Fruit fly (Drosophila melanogaster): ENCODE measurements around the gene CG11134.

Gene CG11134

DNA sequence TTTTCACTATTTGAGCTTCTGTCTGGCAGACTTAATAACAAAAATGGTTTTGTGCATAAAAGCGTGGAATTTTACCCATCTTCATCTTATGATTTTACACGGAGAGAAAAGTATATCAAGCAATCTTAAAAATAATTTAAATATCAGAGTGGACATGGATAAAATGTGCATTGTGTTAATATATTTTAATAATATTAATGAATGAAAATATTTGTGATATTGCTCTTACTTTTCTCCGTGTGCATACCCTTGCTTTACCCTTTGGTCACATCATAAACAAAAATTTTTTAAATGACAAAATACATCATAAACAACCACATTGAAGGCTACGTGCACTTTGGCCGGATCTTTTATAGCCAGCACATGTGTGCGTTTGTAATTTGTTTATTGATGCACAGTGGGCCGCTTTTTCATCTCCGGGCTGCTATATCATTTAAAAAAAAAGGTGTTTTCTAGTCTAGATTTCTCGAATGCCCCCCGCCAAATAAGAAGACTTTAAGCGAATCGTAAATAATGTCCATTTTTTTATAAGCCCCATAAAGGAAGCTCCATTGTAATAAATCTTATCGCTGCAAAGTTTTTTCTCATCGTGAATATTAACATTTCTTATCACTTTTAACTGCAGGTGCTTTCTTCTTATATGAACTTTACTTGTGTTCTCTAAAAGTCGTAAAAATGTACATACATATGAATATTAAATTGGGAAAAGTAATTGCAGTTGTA is 26.8 kb downstream of the CG11134 start (continued):
- 0 out of 3 replicates have a peak, but pooled peaks have one; percentile 40 for TF ChIP-seq so (GFP tag; IDR thresholded peaks at IDR 0.05)
- no peak for TF ChIP-seq CG4730 (GFP tag; IDR thresholded peaks at IDR 0.05)
- TF ChIP-seq dpn (GFP tag; optimal IDR thresholded peaks at IDR 0.05): peak in 1 of 2 experiments; percentile 55
- TF ChIP-seq zf30C (GFP tag; optimal IDR thresholded peaks at IDR 0.05): no peak
- peak; percentile 9 for TF ChIP-seq CG8281 (tag; optimal IDR thresholded peaks at IDR 0.05)
- TF ChIP-seq salm (tag; optimal IDR thresholded peaks at IDR 0.05): peak; percentile 27
- peak; percentile 42 for TF ChIP-seq CG17829 (tag; optimal IDR thresholded peaks at IDR 0.05)
- no peak for TF ChIP-seq sim (GFP tag; IDR thresholded peaks at IDR 0.05)
- TF ChIP-seq CG10147 (GFP tag; optimal IDR thresholded peaks at IDR 0.05): no peak
- TF ChIP-seq Hr3 (GFP tag; optimal IDR thresholded peaks at IDR 0.05): no peak
- peak; percentile 50 for TF ChIP-seq fd96Cb (tag; optimal IDR thresholded peaks at IDR 0.05)
- no peak for TF ChIP-seq CG6854 (GFP tag; optimal IDR thresholded peaks at IDR 0.05)
- TF ChIP-seq phol (tag; optimal IDR thresholded peaks at IDR 0.05): peak; percentile 59
- peak; percentile 40 for TF ChIP-seq BtbVII (GFP tag; optimal IDR thresholded peaks at IDR 0.05)
- TF ChIP-seq CG7556 (GFP tag; optimal IDR thresholded peaks at IDR 0.05): peak; percentile 29
- peak; percentile 38 for TF ChIP-seq CG12659 (GFP tag; optimal IDR thresholded peaks at IDR 0.05)
- TF ChIP-seq CG6683 (GFP tag; optimal IDR thresholded peaks at IDR 0.05): peak; percentile 9
- TF ChIP-seq CG3281 (GFP tag; optimal IDR thresholded peaks at IDR 0.05): peak; percentile 40
- peak; percentile 41; the same call in 1 of the 2 replicates for TF ChIP-seq esg (GFP tag; conservative IDR thresholded peaks at IDR 0.05)
- TF ChIP-seq br (optimal IDR thresholded peaks at IDR 0.05): no peak
- TF ChIP-seq lov (optimal IDR thresholded peaks at IDR 0.05): no peak
- TF ChIP-seq lov (GFP tag; IDR thresholded peaks at IDR 0.05): 0 out of 3 replicates have a peak, but pooled peaks have one; percentile 6
- peak; percentile 39; the same call in 1 of the 3 replicates for TF ChIP-seq CG2199 (GFP tag; IDR thresholded peaks at IDR 0.05)
- TF ChIP-seq CG6813 (GFP tag; optimal IDR thresholded peaks at IDR 0.05): no peak
- TF ChIP-seq Trl (optimal IDR thresholded peaks at IDR 0.05): no peak
- TF ChIP-seq Trl (GFP tag; optimal IDR thresholded peaks at IDR 0.05): peak; percentile 5
- 0 out of 3 replicates have a peak, but pooled peaks have one; percentile 15 for TF ChIP-seq Dbx (GFP tag; IDR thresholded peaks at IDR 0.05)
- peak; percentile 40 for TF ChIP-seq CG32772 (GFP tag; IDR thresholded peaks at IDR 0.05)
- TF ChIP-seq Ptx1 (GFP tag; IDR thresholded peaks at IDR 0.05): peak; percentile 67
- peak; percentile 34 for TF ChIP-seq CG14710 (tag; optimal IDR thresholded peaks at IDR 0.05)
- TF ChIP-seq sisA (GFP tag; IDR thresholded peaks at IDR 0.05): peak; percentile 52
- no peak for TF ChIP-seq CG6254 (GFP tag; optimal IDR thresholded peaks at IDR 0.05)
- 0 out of 2 replicates have a peak, but pooled peaks have one; percentile 62 for TF ChIP-seq sob (GFP tag; IDR thresholded peaks at IDR 0.05)
- TF ChIP-seq az2 (GFP tag; optimal IDR thresholded peaks at IDR 0.05): peak; percentile 47
- TF ChIP-seq CG1603 (tag; optimal IDR thresholded peaks at IDR 0.05): peak; percentile 35
- peak; percentile 32 for TF ChIP-seq HHEX (GFP tag; optimal IDR thresholded peaks at IDR 0.05)
- TF ChIP-seq CG17385 (GFP tag; optimal IDR thresholded peaks at IDR 0.05): peak; percentile 25
- peak; percentile 57; the same call in 1 of the 3 replicates for TF ChIP-seq CG11695 (GFP tag; IDR thresholded peaks at IDR 0.05)
- TF ChIP-seq PHDP (tag; optimal IDR thresholded peaks at IDR 0.05): peak; percentile 43
- no peak for TF ChIP-seq pho (GFP tag; optimal IDR thresholded peaks at IDR 0.05)
- peak; percentile 57 for TF ChIP-seq ttk (GFP tag; IDR thresholded peaks at IDR 0.05)
- peak; percentile 61; the same call in 2 of the 3 replicates for TF ChIP-seq Optix (GFP tag; IDR thresholded peaks at IDR 0.05)
- TF ChIP-seq ind (GFP tag; optimal IDR thresholded peaks at IDR 0.05): peak; percentile 48
- TF ChIP-seq CG30403 (GFP tag; optimal IDR thresholded peaks at IDR 0.05): peak; percentile 40
- TF ChIP-seq seq (GFP tag; IDR thresholded peaks at IDR 0.05): no peak
- peak; percentile 75 for TF ChIP-seq ci (GFP tag; IDR thresholded peaks at IDR 0.05)
- TF ChIP-seq al (GFP tag; IDR thresholded peaks at IDR 0.05): no peak
- peak; percentile 70 for TF ChIP-seq dmrt99B (tag; optimal IDR thresholded peaks at IDR 0.05)
- 0 out of 2 replicates have a peak, but pooled peaks have one; percentile 20 for TF ChIP-seq H2.0 (GFP tag; IDR thresholded peaks at IDR 0.05)
- TF ChIP-seq CG4360 (GFP tag; IDR thresholded peaks at IDR 0.05): no peak

Data from whole organism, embryonic.